Fruit fly (Drosophila melanogaster) whole organism, embryonic: ENCODE results near the gene CG11598.

Experiments
- Atf-2 ChIP-seq: fragments of 200-800 bp; sonication (Bioruptor generic); optimal IDR thresholded peaks from 2 replicates; lab custom pipeline; 2016; ENCODE audit warnings: missing biosample characterization, missing genetic modification characterization
- C15 ChIP-seq: fragments of 200-800 bp; sonication (Bioruptor generic); IDR thresholded peaks from 3 replicates; pipeline ENCODE4 v1.3.6; 2022; ENCODE audit warnings: missing biosample characterization, missing genetic modification characterization
- CG11093 ChIP-seq: fragments of 200-800 bp; sonication (Bioruptor generic); IDR thresholded peaks from 3 replicates; pipeline ENCODE4 v1.3.6; 2022; ENCODE audit warnings: missing biosample characterization, missing genetic modification characterization
- CG12155 ChIP-seq: fragments of 200-800 bp; sonication (Bioruptor generic); optimal IDR thresholded peaks from 3 replicates; lab custom pipeline; 2016; ENCODE audit warnings: missing biosample characterization, missing genetic modification characterization
- CG13296 ChIP-seq: fragments of 200-800 bp; sonication (Bioruptor generic); optimal IDR thresholded peaks from 3 replicates; lab custom pipeline; 2018; ENCODE audit warnings: missing biosample characterization, mild to moderate bottlenecking, missing genetic modification characterization
- CG18011 ChIP-seq: fragments of 200-800 bp; sonication (Bioruptor generic); optimal IDR thresholded peaks from 2 replicates; lab custom pipeline; 2017; ENCODE audit warnings: missing biosample characterization, missing genetic modification characterization, mild to moderate bottlenecking, moderate library complexity, missing genotype
- CG18476 ChIP-seq: fragments of 200-800 bp; sonication (Bioruptor generic); optimal IDR thresholded peaks from 2 replicates; lab custom pipeline; 2016; ENCODE audit warnings: missing biosample characterization, mild to moderate bottlenecking, missing genetic modification characterization
- CG2678 ChIP-seq: fragments of 200-800 bp; sonication (Bioruptor generic); optimal IDR thresholded peaks from 3 replicates; lab custom pipeline; 2019; ENCODE audit warnings: missing biosample characterization, mild to moderate bottlenecking, missing genetic modification characterization, moderate library complexity
- CG2889 ChIP-seq: fragments of 200-800 bp; sonication (Bioruptor generic); IDR thresholded peaks from 3 replicates; pipeline ENCODE4 v1.3.6; 2022; ENCODE audit warnings: missing biosample characterization, missing genetic modification characterization
- CG30020 ChIP-seq: fragments of 200-800 bp; optimal IDR thresholded peaks from 2 replicates; lab custom pipeline; 2019; ENCODE audit warnings: missing biosample characterization, mild to moderate bottlenecking, missing genetic modification characterization, moderate library complexity
- CG43689 ChIP-seq: fragments of 200-800 bp; sonication (Bioruptor generic); IDR thresholded peaks from 2 replicates; pipeline ENCODE4 v1.3.6; 2022; ENCODE audit warnings: missing biosample characterization, missing genetic modification characterization
- CG5180 ChIP-seq: fragments of 200-800 bp; sonication (Bioruptor generic); optimal IDR thresholded peaks from 3 replicates; lab custom pipeline; 2017; ENCODE audit warnings: missing biosample characterization, missing genetic modification characterization, mild to moderate bottlenecking, moderate library complexity, missing genetic modification reagents
- CG6254 ChIP-seq: fragments of 200-800 bp; sonication (Bioruptor generic); optimal IDR thresholded peaks from 3 replicates; lab custom pipeline; 2017; ENCODE audit warnings: mild to moderate bottlenecking, missing biosample characterization, missing genetic modification reagents, missing genetic modification characterization
- CG8388 ChIP-seq: fragments of 200-800 bp; sonication (Bioruptor generic); optimal IDR thresholded peaks from 2 replicates; lab custom pipeline; 2019; ENCODE audit warnings: missing biosample characterization, mild to moderate bottlenecking, missing genetic modification characterization, moderate library complexity
- Dfd ChIP-seq, 2 experiments: fragments of >200 bp; optimal IDR thresholded peaks; 2 replicates each; lab custom pipeline; 2017; ENCODE audit warnings: missing biosample characterization in 2 of 2, missing genetic modification characterization in 2 of 2
- GATAe ChIP-seq: fragments of 200-800 bp; sonication (Bioruptor generic); conservative IDR thresholded peaks from 2 replicates; pipeline ENCODE4 v1.3.6; 2022; ENCODE audit warnings: missing biosample characterization, missing genetic modification characterization
- HLH4C ChIP-seq: fragments of 200-800 bp; sonication (Bioruptor generic); IDR thresholded peaks from 3 replicates; pipeline ENCODE4 v1.3.6; 2022; ENCODE audit warnings: missing biosample characterization, missing genetic modification characterization; ENCODE audit not compliant: partially characterized antibody
- Hey ChIP-seq: fragments of 200-800 bp; sonication (Bioruptor generic); optimal IDR thresholded peaks from 3 replicates; lab custom pipeline; 2018; ENCODE audit warnings: missing biosample characterization, mild to moderate bottlenecking, missing genetic modification characterization
- Lpt ChIP-seq: fragments of >200 bp; optimal IDR thresholded peaks from 2 replicates; lab custom pipeline; 2018; ENCODE audit warnings: missing biosample characterization, missing genetic modification characterization
- NK7.1 ChIP-seq: fragments of 200-800 bp; sonication (Bioruptor generic); optimal IDR thresholded peaks from 3 replicates; lab custom pipeline; 2016; ENCODE audit warnings: missing biosample characterization, missing genetic modification characterization
- PHDP ChIP-seq: fragments of 200-800 bp; sonication (Bioruptor generic); optimal IDR thresholded peaks from 3 replicates; lab custom pipeline; 2018; ENCODE audit warnings: missing biosample characterization, mild to moderate bottlenecking, missing genetic modification characterization, moderate library complexity
- Sin3A ChIP-seq: fragments of >200 bp; optimal IDR thresholded peaks from 2 replicates; lab custom pipeline; 2018
- Tbp ChIP-seq: fragments of >200 bp; optimal IDR thresholded peaks from 2 replicates; lab custom pipeline; 2018; ENCODE audit warnings: missing biosample characterization, missing genetic modification characterization
- ab ChIP-seq: fragments of 200-800 bp; sonication (Bioruptor generic); optimal IDR thresholded peaks from 2 replicates; lab custom pipeline; 2016; ENCODE audit warnings: missing biosample characterization, missing genetic modification characterization
- ash1 ChIP-seq: fragments of 200-800 bp; sonication (Bioruptor generic); optimal IDR thresholded peaks from 2 replicates; lab custom pipeline; 2018; ENCODE audit warnings: missing biosample characterization, mild to moderate bottlenecking, missing genetic modification characterization
- btn ChIP-seq: fragments of 200-800 bp; sonication (Bioruptor generic); optimal IDR thresholded peaks from 2 replicates; lab custom pipeline; 2016; ENCODE audit warnings: missing biosample characterization, missing genetic modification characterization
- croc ChIP-seq: fragments of 200-800 bp; sonication (Bioruptor generic); conservative IDR thresholded peaks from 3 replicates; pipeline ENCODE4 v1.3.6; 2022; ENCODE audit warnings: missing biosample characterization, missing genetic modification characterization
- grau ChIP-seq: fragments of 200-800 bp; optimal IDR thresholded peaks from 3 replicates; lab custom pipeline; 2019; ENCODE audit warnings: missing biosample characterization, mild to moderate bottlenecking, missing genetic modification characterization, moderate library complexity
- hb ChIP-seq: fragments of 200-800 bp; sonication (Bioruptor generic); IDR thresholded peaks from 3 replicates; pipeline ENCODE4 v1.3.6; 2022; ENCODE audit warnings: missing biosample characterization, missing genetic modification characterization; ENCODE audit not compliant: partially characterized antibody
- hth ChIP-seq: fragments of >200 bp; optimal IDR thresholded peaks from 2 replicates; lab custom pipeline; 2017; ENCODE audit warnings: inconsistent platforms
- kay ChIP-seq: fragments of 200-800 bp; sonication (Bioruptor generic); optimal IDR thresholded peaks from 2 replicates; lab custom pipeline; 2016; ENCODE audit warnings: missing biosample characterization, missing genetic modification characterization
- lbe ChIP-seq: fragments of 200-800 bp; sonication (Bioruptor generic); optimal IDR thresholded peaks from 2 replicates; lab custom pipeline; 2016; ENCODE audit warnings: missing biosample characterization, mild to moderate bottlenecking, missing genetic modification characterization
- mld ChIP-seq: fragments of 200-800 bp; sonication (Bioruptor generic); IDR thresholded peaks from 3 replicates; pipeline ENCODE4 v1.3.6; 2022; ENCODE audit warnings: missing biosample characterization, missing genetic modification characterization; ENCODE audit not compliant: partially characterized antibody
- org-1 ChIP-seq: fragments of 200-800 bp; sonication (Bioruptor generic); optimal IDR thresholded peaks from 2 replicates; lab custom pipeline; 2017; ENCODE audit warnings: missing biosample characterization, missing genetic modification characterization
- pros ChIP-seq: fragments of 200-800 bp; sonication (Bioruptor generic); optimal IDR thresholded peaks from 3 replicates; lab custom pipeline; 2019; ENCODE audit warnings: missing biosample characterization, mild to moderate bottlenecking, missing genetic modification characterization, moderate library complexity
- rib ChIP-seq: fragments of 200-800 bp; sonication (Bioruptor generic); IDR thresholded peaks from 2 replicates; pipeline ENCODE4 v1.3.6; 2022; ENCODE audit warnings: missing biosample characterization, missing genetic modification characterization
- schlank ChIP-seq: fragments of 200-800 bp; sonication (Bioruptor generic); optimal IDR thresholded peaks from 2 replicates; lab custom pipeline; 2018; ENCODE audit warnings: missing biosample characterization, mild to moderate bottlenecking, missing genetic modification characterization
- scrt ChIP-seq: fragments of 200-800 bp; sonication (Bioruptor generic); optimal IDR thresholded peaks from 2 replicates; lab custom pipeline; 2018; ENCODE audit warnings: missing biosample characterization, mild to moderate bottlenecking, missing genetic modification characterization, moderate library complexity
- sim ChIP-seq: fragments of 200-800 bp; sonication (Bioruptor generic); IDR thresholded peaks from 2 replicates; pipeline ENCODE4 v1.3.6; 2022; ENCODE audit warnings: missing biosample characterization, missing genetic modification characterization
- slp2 ChIP-seq: fragments of 200-800 bp; sonication (Bioruptor generic); optimal IDR thresholded peaks from 2 replicates; lab custom pipeline; 2016; ENCODE audit warnings: missing biosample characterization, missing genetic modification characterization
- tll ChIP-seq, 2 experiments: fragments of 200-800 bp in 1 of 2; fragments of >200 bp in 1 of 2; sonication (Bioruptor generic) in 1 of 2; optimal IDR thresholded peaks; 2 replicates each; lab custom pipeline; 2017 to 2019; ENCODE audit warnings: missing biosample characterization in 2 of 2, missing genetic modification characterization in 2 of 2, mild to moderate bottlenecking in 1 of 2, moderate library complexity in 1 of 2
- ttk ChIP-seq: fragments of 200-800 bp; sonication (Bioruptor generic); IDR thresholded peaks from 2 replicates; pipeline ENCODE4 v2.1.2; 2022; ENCODE audit warnings: missing biosample characterization, missing genetic modification characterization
- unpg ChIP-seq: fragments of 200-800 bp; sonication (Bioruptor generic); optimal IDR thresholded peaks from 3 replicates; lab custom pipeline; 2018; ENCODE audit warnings: missing biosample characterization, mild to moderate bottlenecking, missing genetic modification characterization, moderate library complexity
- usp ChIP-seq: fragments of >200 bp; optimal IDR thresholded peaks from 2 replicates; lab custom pipeline; 2017; ENCODE audit warnings: missing biosample characterization, missing genetic modification characterization

CG11598 gene

dm6 chr3R:12653511-12654252 is 19.0 kb downstream of the CG11598 start (continued):
- TF ChIP-seq ab = peak; percentile 27
- TF ChIP-seq CG6254 = peak; percentile 65
- TF ChIP-seq ash1 (GFP tag; lab: Kevin White, UChicago) = no peak
- TF ChIP-seq CG13296 (GFP tag; lab: Kevin White, UChicago) = peak; percentile 66
- TF ChIP-seq GATAe (GFP tag; lab: Robert Waterston, UW) = peak; percentile 39
- TF ChIP-seq HLH4C (GFP tag; lab: Robert Waterston, UW) = no peak; the same call in 2 of the 3 replicates
- peak; percentile 26 for TF ChIP-seq schlank (tag; lab: Kevin White, UChicago)
- TF ChIP-seq CG18011 (GFP tag; lab: Kevin White, UChicago) = peak; percentile 60
- TF ChIP-seq kay = peak; percentile 57
- peak; percentile 84 for TF ChIP-seq slp2 (GFP tag; lab: Kevin White, UChicago)
- TF ChIP-seq Lpt = no peak
- TF ChIP-seq btn (GFP tag; lab: Kevin White, UChicago) = peak; percentile 45
- TF ChIP-seq rib (GFP tag; lab: Robert Waterston, UW) = no peak
- peak; percentile 62; the same call in 1 of the 3 replicates for TF ChIP-seq CG2889 (GFP tag; lab: Robert Waterston, UW)
- peak; percentile 83 for TF ChIP-seq Atf-2 (GFP tag; lab: Kevin White, UChicago)
- TF ChIP-seq Tbp (GFP tag; lab: Kevin White, UChicago) = no peak
- peak; percentile 32 for TF ChIP-seq CG18476 (GFP tag; lab: Kevin White, UChicago)
- peak; percentile 49 for TF ChIP-seq CG43689 (GFP tag; lab: Robert Waterston, UW)
- TF ChIP-seq sim (GFP tag; lab: Robert Waterston, UW) = 0 out of 2 replicates have a peak, but pooled peaks have one; percentile 55
- peak; percentile 85 for TF ChIP-seq grau
- peak; percentile 90 for TF ChIP-seq CG2678 (tag; lab: Kevin White, UChicago)
- TF ChIP-seq NK7.1 (GFP tag; lab: Kevin White, UChicago) = peak; percentile 47
- TF ChIP-seq Dfd (GFP tag; optimal IDR thresholded peaks at IDR 0.05; lab: Kevin White, UChicago) = no peak
- TF ChIP-seq CG11093 (GFP tag; lab: Robert Waterston, UW) = peak; percentile 81
- TF ChIP-seq hth (lab: Kevin White, UChicago) = no peak
- peak; percentile 77 for TF ChIP-seq croc (GFP tag; lab: Robert Waterston, UW)
- TF ChIP-seq tll (GFP tag; optimal IDR thresholded peaks at IDR 0.05; lab: Kevin White, UChicago) = no peak
- peak; percentile 53 for TF ChIP-seq scrt (GFP tag; lab: Kevin White, UChicago)
- TF ChIP-seq CG8388 (GFP tag; lab: Kevin White, UChicago) = peak; percentile 72
- TF ChIP-seq org-1 = peak; percentile 88
- TF ChIP-seq Sin3A = no peak
- no peak for TF ChIP-seq usp (GFP tag; lab: Kevin White, UChicago)
- no peak for TF ChIP-seq lbe (GFP tag; lab: Kevin White, UChicago)
- TF ChIP-seq CG12155 = peak; percentile 57
- peak; percentile 72 for TF ChIP-seq CG5180 (GFP tag; lab: Kevin White, UChicago)
- no peak for TF ChIP-seq Hey (tag; lab: Kevin White, UChicago)
- peak; percentile 87 for TF ChIP-seq PHDP (tag; lab: Kevin White, UChicago)
- no peak for TF ChIP-seq CG30020 (tag; lab: Kevin White, UChicago)
- TF ChIP-seq unpg (GFP tag; lab: Kevin White, UChicago) = peak; percentile 81
- no peak for TF ChIP-seq hb (GFP tag; lab: Robert Waterston, UW)
- no peak for TF ChIP-seq C15 (GFP tag; lab: Robert Waterston, UW)
- TF ChIP-seq mld (GFP tag; lab: Robert Waterston, UW) = no peak
- no peak for TF ChIP-seq pros (GFP tag; lab: Kevin White, UChicago)
- TF ChIP-seq ttk (GFP tag; lab: Robert Waterston, UW) = peak; percentile 86
- TF ChIP-seq, all 482 proteins: peak for 371
